ENCODE assay signal across 2 fruit fly cellular contexts in the genomic region with DNA sequence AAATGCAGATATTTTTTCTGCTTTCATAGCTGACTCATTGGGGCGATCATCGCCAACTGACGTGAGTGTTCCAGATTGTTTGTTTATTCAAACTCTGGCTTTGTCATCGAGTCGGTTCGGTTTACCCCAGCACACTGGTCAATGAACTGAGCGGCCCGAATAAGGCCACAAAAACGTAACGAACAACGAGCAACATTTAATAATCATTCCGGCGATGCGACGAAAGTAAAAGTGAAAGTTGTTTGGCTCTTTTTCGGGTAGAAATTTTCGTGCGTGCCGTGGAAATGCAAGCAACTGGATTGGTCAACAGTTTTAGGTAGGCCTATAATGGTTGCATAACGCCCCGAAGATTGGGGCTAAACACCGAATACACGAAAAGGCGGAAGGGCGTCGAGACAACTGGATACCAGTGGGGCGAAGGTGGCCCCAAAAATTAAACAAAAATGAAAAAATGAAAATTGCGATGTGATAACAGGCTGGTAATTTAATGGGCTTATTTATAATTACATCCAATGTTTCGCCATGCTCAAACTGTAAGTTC.
A peak's percentile ranks its signal among the peaks of the same experiment; 100 is the strongest.
TF ChIP-seq lines count a peak whose summit lies in the region.

No protein-coding gene starts in this region.

- TF ChIP-seq CTCF in whole organism, embryonic (GFP tag; optimal IDR thresholded peaks at IDR 0.05; lab: Kevin White, UChicago), result no peak

TF ChIP-seq in whole organism, embryonic, 481 proteins besides CTCF, POLR2A, EP300 and RAD21:
- TF ChIP-seq CG10959 (GFP tag; IDR thresholded peaks at IDR 0.05; lab: Robert Waterston, UW) (no peak), kni (GFP tag; optimal IDR thresholded peaks at IDR 0.05; lab: Kevin White, UChicago) (peak; percentile 82), tin (GFP tag; optimal IDR thresholded peaks at IDR 0.05; lab: Kevin White, UChicago) (no peak), Spps (tag; optimal IDR thresholded peaks at IDR 0.05; lab: Kevin White, UChicago) (no peak), knrl (GFP tag; IDR thresholded peaks at IDR 0.05; lab: Robert Waterston, UW; ENCODE audit: partially characterized antibody) (no peak), Pdp1 (GFP tag; optimal IDR thresholded peaks at IDR 0.05; lab: Kevin White, UChicago) (peak in 1 of 2 experiments; percentile 95), CG34224 (GFP tag; IDR thresholded peaks at IDR 0.05; lab: Robert Waterston, UW; ENCODE audit: partially characterized antibody) (no peak), CG5180 (GFP tag; optimal IDR thresholded peaks at IDR 0.05; lab: Kevin White, UChicago) (peak; percentile 36), Ets65A (GFP tag; lab: Kevin White, UChicago) (peak; percentile 58), HLHmδ (GFP tag; optimal IDR thresholded peaks at IDR 0.05; lab: Kevin White, UChicago) (peak; percentile 4), CG2199 (GFP tag; IDR thresholded peaks at IDR 0.05; lab: Robert Waterston, UW) (0 out of 3 replicates have a peak, but pooled peaks have one; percentile 38), oc (tag; optimal IDR thresholded peaks at IDR 0.05; lab: Kevin White, UChicago) (peak; percentile 29), H2.0 (GFP tag; IDR thresholded peaks at IDR 0.05; lab: Robert Waterston, UW) (no peak), Nf-YB (GFP tag; optimal IDR thresholded peaks at IDR 0.05; lab: Kevin White, UChicago) (peak; percentile 25), unc-4 (GFP tag; IDR thresholded peaks at IDR 0.05; lab: Robert Waterston, UW; ENCODE audit: partially characterized antibody) (no peak), Blimp-1 (GFP tag; optimal IDR thresholded peaks at IDR 0.05; lab: Kevin White, UChicago) (peak; percentile 100), Rx (GFP tag; IDR thresholded peaks at IDR 0.05; lab: Robert Waterston, UW) (no peak), slou (GFP tag; optimal IDR thresholded peaks at IDR 0.05; lab: Kevin White, UChicago) (no peak), crc (GFP tag; optimal IDR thresholded peaks at IDR 0.05; lab: Kevin White, UChicago) (no peak), CG6854 (GFP tag; optimal IDR thresholded peaks at IDR 0.05; lab: Kevin White, UChicago) (no peak)
TF ChIP-seq in whole organism, embryonic: peak in this region for 9.

TF ChIP-seq in whole organism, prepupa, 60 proteins besides CTCF, POLR2A, EP300 and RAD21:
- no peak for TF ChIP-seq achi (GFP tag; optimal IDR thresholded peaks at IDR 0.05; lab: Kevin White, UChicago)
- peak; percentile 88 for TF ChIP-seq Blimp-1 (GFP tag; optimal IDR thresholded peaks at IDR 0.05; lab: Kevin White, UChicago)
